Fruit fly (Drosophila melanogaster) whole organism, wandering third instar larva: ENCODE results near the gene CG43137.

Source experiments
- Abd-B ChIP-seq: fragments of >200 bp; optimal IDR thresholded peaks from 2 replicates; lab custom pipeline; 2017; ENCODE audit warnings: missing biosample characterization, missing genetic modification characterization
- CG32264 ChIP-seq: fragments of 200-800 bp; sonication (Bioruptor generic); optimal IDR thresholded peaks from 2 replicates; lab custom pipeline; 2016; ENCODE audit warnings: missing biosample characterization, missing genetic modification characterization
- CG9705 ChIP-seq: fragments of 200-800 bp; sonication (Bioruptor generic); optimal IDR thresholded peaks from 2 replicates; lab custom pipeline; 2018; ENCODE audit warnings: missing biosample characterization, mild to moderate bottlenecking, missing genetic modification characterization
- CrebA ChIP-seq: fragments of 200-800 bp; sonication (Bioruptor generic); optimal IDR thresholded peaks from 2 replicates; lab custom pipeline; 2016; ENCODE audit warnings: missing biosample characterization, mild to moderate bottlenecking, missing genetic modification characterization, borderline replicate concordance
- Dfd ChIP-seq: fragments of >200 bp; optimal IDR thresholded peaks from 2 replicates; lab custom pipeline; 2017; ENCODE audit warnings: missing biosample characterization, missing genetic modification characterization
- Dif ChIP-seq: fragments of 200-275, 200-300 bp; sonication (Bioruptor generic); optimal IDR thresholded peaks from 2 replicates; lab custom pipeline; 2018; ENCODE audit warnings: missing biosample characterization, missing genetic modification characterization; ENCODE audit not compliant: partially characterized antibody
- GATAd ChIP-seq: sonication (Bioruptor generic); optimal IDR thresholded peaks from 2 replicates; lab custom pipeline; 2016; ENCODE audit warnings: missing biosample characterization, missing genetic modification characterization
- HLH106 ChIP-seq: fragments of 200-800 bp; optimal IDR thresholded peaks from 3 replicates; lab custom pipeline; 2019; ENCODE audit warnings: missing biosample characterization, mild to moderate bottlenecking, missing genetic modification characterization, moderate library complexity
- Hnf4 ChIP-seq: fragments of 200-800 bp; sonication (Bioruptor generic); optimal IDR thresholded peaks from 2 replicates; lab custom pipeline; 2016; ENCODE audit warnings: missing biosample characterization, mild to moderate bottlenecking, missing genetic modification characterization
- Hr78 ChIP-seq: fragments of >200 bp; optimal IDR thresholded peaks from 2 replicates; lab custom pipeline; 2017; ENCODE audit warnings: missing biosample characterization, missing genetic modification characterization
- Hr83 ChIP-seq: fragments of 200-300 bp; sonication (Bioruptor generic); optimal IDR thresholded peaks from 2 replicates; lab custom pipeline; 2016; ENCODE audit warnings: missing biosample characterization, mild to moderate bottlenecking, missing genetic modification characterization, moderate library complexity; ENCODE audit not compliant: poor library complexity, severe bottlenecking
- Jra ChIP-seq: sonication (Bioruptor generic); optimal IDR thresholded peaks from 2 replicates; lab custom pipeline; 2016; ENCODE audit warnings: missing biosample characterization, missing genetic modification characterization
- Mio ChIP-seq: sonication (Bioruptor generic); optimal IDR thresholded peaks from 2 replicates; lab custom pipeline; 2016; ENCODE audit warnings: missing biosample characterization, missing genetic modification characterization
- Myc ChIP-seq: fragments of >200 bp; optimal IDR thresholded peaks from 2 replicates; lab custom pipeline; 2017
- N ChIP-seq: fragments of >200 bp; optimal IDR thresholded peaks from 2 replicates; lab custom pipeline; 2018; ENCODE audit warnings: missing biosample characterization, missing external identifiers, missing genetic modification characterization
- Rel ChIP-seq, 2 experiments: fragments of 200-800 bp; sonication (Bioruptor generic) in 1 of 2; optimal IDR thresholded peaks; 2 replicates in 1 of 2; 3 replicates in 1 of 2; lab custom pipeline; 2016 to 2019; ENCODE audit warnings: mild to moderate bottlenecking in 2 of 2, missing biosample characterization in 2 of 2, missing genetic modification characterization in 2 of 2, moderate library complexity in 1 of 2
- Sp1 ChIP-seq: fragments of 200-800 bp; sonication (Bioruptor generic); optimal IDR thresholded peaks from 3 replicates; lab custom pipeline; 2019; ENCODE audit warnings: missing biosample characterization, mild to moderate bottlenecking, missing genetic modification characterization, moderate library complexity
- Vsx2 ChIP-seq: fragments of 200-300, 225-300 bp; sonication (Bioruptor generic); optimal IDR thresholded peaks from 2 replicates; lab custom pipeline; 2018; ENCODE audit warnings: missing biosample characterization, missing genetic modification characterization; ENCODE audit not compliant: partially characterized antibody
- br ChIP-seq: fragments of 200-800 bp; sonication (Bioruptor generic); optimal IDR thresholded peaks from 2 replicates; lab custom pipeline; 2016; ENCODE audit warnings: missing biosample characterization, missing genetic modification characterization
- brk ChIP-seq: fragments of 200-800 bp; sonication (Bioruptor generic); optimal IDR thresholded peaks from 2 replicates; lab custom pipeline; 2016; ENCODE audit warnings: missing biosample characterization, mild to moderate bottlenecking, missing genetic modification characterization
- dl ChIP-seq, 2 experiments: fragments of 175-275, 200-275 bp in 1 of 2; fragments of 200-275 bp in 1 of 2; sonication (Bioruptor generic); optimal IDR thresholded peaks; lab custom pipeline; 2018; ENCODE audit warnings: mild to moderate bottlenecking in 2 of 2, missing biosample characterization in 2 of 2, missing genetic modification characterization in 2 of 2, moderate library complexity in 2 of 2; ENCODE audit not compliant: partially characterized antibody in 2 of 2, insufficient read depth in 1 of 2
- dmrt93B ChIP-seq: fragments of 200-800 bp; sonication (Bioruptor generic); optimal IDR thresholded peaks from 2 replicates; lab custom pipeline; 2018; ENCODE audit warnings: missing biosample characterization, mild to moderate bottlenecking, missing genetic modification characterization
- dsf ChIP-seq: sonication (Bioruptor generic); optimal IDR thresholded peaks from 2 replicates; lab custom pipeline; 2016; ENCODE audit warnings: missing biosample characterization, missing genetic modification characterization, borderline replicate concordance
- foxo ChIP-seq, 2 experiments: fragments of 200-800 bp; sonication (Bioruptor generic); optimal IDR thresholded peaks; 2 replicates in 1 of 2; 3 replicates in 1 of 2; lab custom pipeline; 2016 to 2017; ENCODE audit warnings: missing biosample characterization in 2 of 2, missing genetic modification characterization in 2 of 2
- fru ChIP-seq: fragments of 200-800 bp; sonication (Bioruptor generic); optimal IDR thresholded peaks from 3 replicates; lab custom pipeline; 2016; ENCODE audit warnings: missing biosample characterization, mild to moderate bottlenecking, missing genetic modification characterization
- h ChIP-seq: fragments of 200-800 bp; sonication (Bioruptor generic); optimal IDR thresholded peaks from 3 replicates; lab custom pipeline; 2016; ENCODE audit warnings: missing biosample characterization, mild to moderate bottlenecking, missing genetic modification characterization
- jim ChIP-seq: fragments of 175-275, 200-325 bp; sonication (Bioruptor generic); optimal IDR thresholded peaks from 2 replicates; lab custom pipeline; 2016; ENCODE audit warnings: missing biosample characterization, mild to moderate bottlenecking, missing genetic modification characterization
- lola ChIP-seq: fragments of >200 bp; optimal IDR thresholded peaks from 2 replicates; lab custom pipeline; 2017; ENCODE audit warnings: missing biosample characterization, missing genetic modification characterization
- pan ChIP-seq: fragments of >200 bp; optimal IDR thresholded peaks from 2 replicates; lab custom pipeline; 2017
- psq ChIP-seq: fragments of 200-800 bp; sonication (Bioruptor generic); optimal IDR thresholded peaks from 3 replicates; lab custom pipeline; 2017; ENCODE audit warnings: missing biosample characterization, mild to moderate bottlenecking, missing genetic modification characterization, moderate library complexity
- rgr ChIP-seq: fragments of 200-800 bp; sonication (Bioruptor generic); optimal IDR thresholded peaks from 3 replicates; lab custom pipeline; 2016; ENCODE audit warnings: missing biosample characterization, mild to moderate bottlenecking, missing genetic modification characterization
- sage ChIP-seq: fragments of 200-800 bp; sonication (Bioruptor generic); optimal IDR thresholded peaks from 2 replicates; lab custom pipeline; 2016; ENCODE audit warnings: missing biosample characterization, mild to moderate bottlenecking, missing genetic modification characterization
- sv ChIP-seq: fragments of 200-800 bp; sonication (Bioruptor generic); optimal IDR thresholded peaks from 3 replicates; lab custom pipeline; 2016; ENCODE audit warnings: missing biosample characterization, missing genetic modification characterization
- tai ChIP-seq: sonication (Bioruptor generic); optimal IDR thresholded peaks from 2 replicates; lab custom pipeline; 2016; ENCODE audit warnings: missing biosample characterization, missing genetic modification characterization
- usp ChIP-seq: fragments of >200 bp; optimal IDR thresholded peaks from 2 replicates; lab custom pipeline; 2017; ENCODE audit warnings: missing biosample characterization, missing genetic modification characterization
- woc ChIP-seq: sonication (Bioruptor generic); optimal IDR thresholded peaks from 2 replicates; lab custom pipeline; 2016; ENCODE audit warnings: missing biosample characterization, mild to moderate bottlenecking, missing genetic modification characterization

Gene CG43137

dm6 chrX:5905446-5905845 lies 40.5 kb upstream of the CG43137 start, which contains the start of gene CG4020:
Gene CG4020, plus strand, starts transcription at chrX:5905746.
- TF ChIP-seq dl (GFP tag; optimal IDR thresholded peaks at IDR 0.05; lab: Kevin White, UChicago; ENCODE audit: insufficient read depth in 1 of 2, partially characterized antibody in 2 of 2) (no peak), psq (GFP tag; lab: Kevin White, UChicago) (no peak), h (GFP tag; lab: Kevin White, UChicago) (no peak), usp (GFP tag; lab: Kevin White, UChicago) (no peak), Abd-B (GFP tag; lab: Kevin White, UChicago) (no peak), lola (GFP tag; lab: Kevin White, UChicago) (no peak), br (GFP tag; lab: Kevin White, UChicago) (no peak)

- TF ChIP-seq fru (GFP tag; lab: Kevin White, UChicago), result no peak
- no peak for TF ChIP-seq Hr83 (GFP tag; lab: Kevin White, UChicago)
- no peak for TF ChIP-seq psq (GFP tag; lab: Kevin White, UChicago)
- TF ChIP-seq foxo (GFP tag; optimal IDR thresholded peaks at IDR 0.05; lab: Kevin White, UChicago), result no peak
- TF ChIP-seq usp (GFP tag; lab: Kevin White, UChicago), result no peak
- TF ChIP-seq Mio (GFP tag; lab: Kevin White, UChicago), result no peak
- no peak for TF ChIP-seq brk (GFP tag; lab: Kevin White, UChicago)
- no peak for TF ChIP-seq Dif (GFP tag; lab: Kevin White, UChicago)
These were observed 40.1 kb upstream of the CG43137 start for dm6 chrX:5905086-5905400.

DNA sequence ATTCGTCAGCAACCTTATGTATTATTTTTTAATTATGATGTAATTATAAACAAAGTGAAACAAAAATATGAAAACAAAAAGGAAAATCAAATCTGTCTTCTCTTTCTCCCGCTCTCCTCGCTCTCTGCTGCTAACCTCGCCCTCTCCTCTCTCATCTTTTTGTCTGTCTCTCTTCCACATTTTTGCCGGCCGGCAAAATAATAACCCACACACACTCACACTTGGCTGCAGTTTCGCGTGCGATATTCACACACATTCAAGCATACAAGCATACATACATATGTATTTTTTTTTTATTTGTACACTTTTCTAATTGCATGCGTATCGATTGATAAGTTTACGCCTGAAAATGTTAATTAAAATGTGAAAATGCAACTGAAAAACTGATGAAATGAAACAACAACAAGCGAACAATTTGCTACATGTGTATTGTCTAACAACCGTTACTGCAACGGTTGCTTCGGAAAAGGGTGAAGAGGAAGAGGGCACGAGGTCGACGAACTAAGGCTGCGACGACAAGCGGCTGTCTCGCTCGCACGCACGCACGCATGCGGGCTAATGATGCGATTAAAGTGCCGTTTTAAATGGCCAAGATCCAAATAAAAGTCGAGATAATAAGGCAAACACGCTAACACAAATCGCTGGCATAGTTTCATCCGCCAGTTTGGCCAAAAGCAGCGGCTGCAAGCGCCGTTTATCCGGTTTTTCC lies 39.6 kb upstream of the CG43137 start:
- TF ChIP-seq Jra (GFP tag; lab: Kevin White, UChicago), result peak; percentile 48
- no peak for TF ChIP-seq pan (lab: Kevin White, UChicago)
- TF ChIP-seq HLH106, result no peak
- TF ChIP-seq woc (GFP tag; lab: Kevin White, UChicago), result peak; percentile 37
- TF ChIP-seq sv, result no peak
- TF ChIP-seq Dif (GFP tag; lab: Kevin White, UChicago), result peak; percentile 70
- TF ChIP-seq dl (GFP tag; optimal IDR thresholded peaks at IDR 0.05; lab: Kevin White, UChicago; ENCODE audit: insufficient read depth in 1 of 2, partially characterized antibody in 2 of 2), result no peak
- no peak for TF ChIP-seq tai (GFP tag; lab: Kevin White, UChicago)
- no peak for TF ChIP-seq CG32264 (GFP tag; lab: Kevin White, UChicago)
- TF ChIP-seq dsf (GFP tag; lab: Kevin White, UChicago), result no peak
- no peak for TF ChIP-seq GATAd (GFP tag; lab: Kevin White, UChicago)
- TF ChIP-seq Myc, result no peak
- TF ChIP-seq N (GFP tag; lab: Kevin White, UChicago), result no peak
- peak; percentile 43 for TF ChIP-seq sage (GFP tag; lab: Kevin White, UChicago)
- no peak for TF ChIP-seq lola (GFP tag; lab: Kevin White, UChicago)
- TF ChIP-seq Dfd, result no peak
- peak; percentile 37 for TF ChIP-seq Hr83 (GFP tag; lab: Kevin White, UChicago)
- TF ChIP-seq CrebA (GFP tag; lab: Kevin White, UChicago), result no peak
- no peak for TF ChIP-seq CG9705
- TF ChIP-seq rgr (GFP tag; lab: Kevin White, UChicago), result peak; percentile 6
- TF ChIP-seq usp (GFP tag; lab: Kevin White, UChicago), result no peak
- TF ChIP-seq h (GFP tag; lab: Kevin White, UChicago), result peak; percentile 23
- TF ChIP-seq dmrt93B, result no peak
- no peak for TF ChIP-seq Vsx2 (GFP tag; lab: Kevin White, UChicago)
- no peak for TF ChIP-seq Mio (GFP tag; lab: Kevin White, UChicago)
- no peak for TF ChIP-seq jim (GFP tag; lab: Kevin White, UChicago)
- TF ChIP-seq Rel (GFP tag; optimal IDR thresholded peaks at IDR 0.05; lab: Kevin White, UChicago), result no peak
- peak; percentile 60 for TF ChIP-seq Rel (tag; optimal IDR thresholded peaks at IDR 0.05; lab: Kevin White, UChicago)
- no peak for TF ChIP-seq Sp1
- no peak for TF ChIP-seq Hr78 (GFP tag; lab: Kevin White, UChicago)
- TF ChIP-seq foxo (GFP tag; optimal IDR thresholded peaks at IDR 0.05; lab: Kevin White, UChicago), result peak in 1 of 2 experiments; percentile 26
- peak; percentile 76 for TF ChIP-seq brk (GFP tag; lab: Kevin White, UChicago)
- peak; percentile 23 for TF ChIP-seq fru (GFP tag; lab: Kevin White, UChicago)
- TF ChIP-seq Abd-B (GFP tag; lab: Kevin White, UChicago), result no peak
- peak; percentile 48 for TF ChIP-seq Hnf4 (GFP tag; lab: Kevin White, UChicago)
- TF ChIP-seq psq (GFP tag; lab: Kevin White, UChicago), result peak; percentile 52
